Fruit fly (Drosophila melanogaster): ENCODE measurements around the gene Nepl8.

The Nepl8 gene

DNA sequence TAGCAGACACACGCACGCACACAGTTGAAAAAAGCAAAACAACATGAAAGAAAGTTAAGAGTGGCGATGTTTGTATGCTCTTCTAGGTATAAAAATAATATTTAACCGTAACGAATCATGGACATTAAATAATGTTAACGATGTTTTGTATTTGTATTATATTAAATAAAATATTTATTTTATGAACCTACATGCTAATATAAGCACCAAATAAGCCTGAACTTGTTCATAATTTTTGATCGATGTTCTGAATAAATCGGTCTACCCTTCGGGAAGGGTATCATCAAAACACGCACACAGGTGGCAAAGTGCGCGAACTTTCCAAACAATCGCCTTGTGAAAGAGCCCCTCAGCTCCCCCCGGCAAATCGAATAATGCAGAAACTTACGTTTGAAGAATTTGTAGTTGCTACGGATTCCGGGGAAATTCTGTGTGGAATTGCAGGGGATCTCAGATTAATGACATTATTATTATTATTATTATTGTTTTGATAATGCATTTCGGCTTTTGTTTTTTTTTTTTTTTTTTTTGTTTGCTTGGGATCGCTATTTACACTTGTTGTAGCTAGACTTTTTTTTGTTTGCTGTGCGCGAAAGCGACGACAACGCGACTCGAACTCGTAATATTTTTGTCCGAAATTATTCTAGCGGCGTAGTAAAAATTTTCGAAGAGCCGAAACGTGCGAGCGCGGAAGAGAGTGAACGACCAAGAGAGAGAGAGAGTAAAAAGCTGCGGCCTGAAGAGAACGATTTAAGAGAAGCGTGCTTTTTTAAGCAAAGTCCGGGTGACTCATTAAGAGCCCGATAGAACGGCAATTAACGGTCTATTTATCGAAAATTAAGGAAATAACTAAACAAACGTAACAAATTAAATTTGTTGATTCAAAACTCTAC, 31.9 kb downstream of the Nepl8 start (continued):
- TF ChIP-seq tll (GFP tag; optimal IDR thresholded peaks at IDR 0.05), result no peak
- no peak for TF ChIP-seq sna (GFP tag; IDR thresholded peaks at IDR 0.05; ENCODE audit: partially characterized antibody)
- TF ChIP-seq Pdp1 (GFP tag; optimal IDR thresholded peaks at IDR 0.05), result peak in 1 of 2 experiments; percentile 50
- TF ChIP-seq ash1 (GFP tag; optimal IDR thresholded peaks at IDR 0.05), result no peak
- no peak for TF ChIP-seq CG14965 (GFP tag; optimal IDR thresholded peaks at IDR 0.05; ENCODE audit: borderline replicate concordance)
- TF ChIP-seq CG2120 (GFP tag; optimal IDR thresholded peaks at IDR 0.05), result no peak
- TF ChIP-seq dmrt99B (tag; optimal IDR thresholded peaks at IDR 0.05), result peak; percentile 38
- peak; percentile 10 for TF ChIP-seq CG10209 (GFP tag; optimal IDR thresholded peaks at IDR 0.05)
- TF ChIP-seq da (GFP tag; optimal IDR thresholded peaks at IDR 0.05), result no peak
- no peak for TF ChIP-seq h (optimal IDR thresholded peaks at IDR 0.05)
- no peak for TF ChIP-seq CG4854 (GFP tag; optimal IDR thresholded peaks at IDR 0.05)
- no peak for TF ChIP-seq ERR (GFP tag; optimal IDR thresholded peaks at IDR 0.05)
- no peak for TF ChIP-seq CG30020 (tag; optimal IDR thresholded peaks at IDR 0.05)
- no peak for TF ChIP-seq Side (GFP tag; optimal IDR thresholded peaks at IDR 0.05)
- no peak for TF ChIP-seq CG11085 (GFP tag; IDR thresholded peaks at IDR 0.05)
- no peak for TF ChIP-seq insv (GFP tag; optimal IDR thresholded peaks at IDR 0.05)
- TF ChIP-seq Hr39 (optimal IDR thresholded peaks at IDR 0.05), result no peak
- no peak for TF ChIP-seq bowl (GFP tag; IDR thresholded peaks at IDR 0.05)
- TF ChIP-seq croc (GFP tag; conservative IDR thresholded peaks at IDR 0.05), result no peak
- TF ChIP-seq grn (GFP tag; optimal IDR thresholded peaks at IDR 0.05), result peak; percentile 18
- TF ChIP-seq slbo (GFP tag; IDR thresholded peaks at IDR 0.05), result peak; percentile 4; the same call in 1 of the 2 replicates
- TF ChIP-seq Scr (GFP tag; IDR thresholded peaks at IDR 0.05; ENCODE audit: partially characterized antibody), result no peak
- no peak for TF ChIP-seq Drgx (GFP tag; IDR thresholded peaks at IDR 0.05)
- TF ChIP-seq CG1529 (GFP tag; optimal IDR thresholded peaks at IDR 0.05), result no peak
- TF ChIP-seq CG2875 (GFP tag; optimal IDR thresholded peaks at IDR 0.05), result peak; percentile 50
- TF ChIP-seq nom (GFP tag; optimal IDR thresholded peaks at IDR 0.05), result peak; percentile 24
- TF ChIP-seq twi (tag; optimal IDR thresholded peaks at IDR 0.05), result no peak
- TF ChIP-seq CG4820 (GFP tag; optimal IDR thresholded peaks at IDR 0.05), result no peak
- TF ChIP-seq CG10462 (GFP tag; optimal IDR thresholded peaks at IDR 0.05), result no peak
- no peak for TF ChIP-seq ro (GFP tag; IDR thresholded peaks at IDR 0.05)
- TF ChIP-seq Spps (tag; optimal IDR thresholded peaks at IDR 0.05), result no peak
- TF ChIP-seq CG12104 (GFP tag; optimal IDR thresholded peaks at IDR 0.05), result peak; percentile 6
- peak; percentile 50 for TF ChIP-seq CG18262 (tag; optimal IDR thresholded peaks at IDR 0.05)
- TF ChIP-seq Ets97D (GFP tag; optimal IDR thresholded peaks at IDR 0.05), result no peak
- peak; percentile 4; the same call in 1 of the 2 replicates for TF ChIP-seq CG1024 (GFP tag; IDR thresholded peaks at IDR 0.05)
- no peak for TF ChIP-seq hbn (GFP tag; IDR thresholded peaks at IDR 0.05; ENCODE audit: partially characterized antibody)
- peak; percentile 25 for TF ChIP-seq org-1 (GFP tag; optimal IDR thresholded peaks at IDR 0.05)
- no peak for TF ChIP-seq tio (GFP tag; optimal IDR thresholded peaks at IDR 0.05)
- no peak for TF ChIP-seq CG18619 (GFP tag; optimal IDR thresholded peaks at IDR 0.05)
- TF ChIP-seq Asciz (GFP tag; optimal IDR thresholded peaks at IDR 0.05), result no peak
- no peak for TF ChIP-seq ab (GFP tag; optimal IDR thresholded peaks at IDR 0.05)
- no peak for TF ChIP-seq CG8478 (optimal IDR thresholded peaks at IDR 0.05)
- TF ChIP-seq CG13624 (GFP tag; optimal IDR thresholded peaks at IDR 0.05), result peak; percentile 59
- TF ChIP-seq E2f1 (GFP tag; IDR thresholded peaks at IDR 0.05), result no peak
- TF ChIP-seq CG9215 (GFP tag; IDR thresholded peaks at IDR 0.05), result peak; percentile 29; the same call in 1 of the 2 replicates
- TF ChIP-seq D (optimal IDR thresholded peaks at IDR 0.05), result no peak
- peak; percentile 18 for TF ChIP-seq D (GFP tag; optimal IDR thresholded peaks at IDR 0.05)
- TF ChIP-seq Oaz (GFP tag; IDR thresholded peaks at IDR 0.05), result no peak
- no peak for TF ChIP-seq Camta (GFP tag; optimal IDR thresholded peaks at IDR 0.05)
- peak; percentile 15 for TF ChIP-seq CG16863 (GFP tag; optimal IDR thresholded peaks at IDR 0.05)

All from whole organism, embryonic.